Worm (Caenorhabditis elegans) whole organism, midembryonic: Measurements from ENCODE around the gene T05C7.7.
A peak's percentile ranks its signal among the peaks of the same experiment; 100 is the strongest.
"Not testable (repeated sequence)": the region's sequence is repeated elsewhere in the genome, so short reads cannot be mapped to it uniquely, and the experiment has no call there.

Source experiments
- T22C8.4 ChIP-seq: fragments of 200-800 bp; sonication (Bioruptor generic); IDR thresholded peaks from 2 replicates; pipeline ENCODE4 v1.3.6; 2022; ENCODE audit warnings: missing genetic modification characterization, missing compliant biosample characterization
- cog-1 ChIP-seq: sonication (generic microtip); optimal IDR thresholded peaks from 2 replicates; lab custom pipeline; 2016; ENCODE audit warnings: missing genetic modification characterization, missing compliant biosample characterization
- flt-1 ChIP-seq: fragments of 200-800 bp; sonication (Bioruptor generic); IDR thresholded peaks from 2 replicates; pipeline ENCODE4 v1.3.6; 2022; ENCODE audit warnings: missing genetic modification characterization, missing compliant biosample characterization
- klf-2 ChIP-seq: fragments of 200-800 bp; sonication (Bioruptor generic); conservative IDR thresholded peaks from 2 replicates; pipeline ENCODE4 v1.3.6; 2022; ENCODE audit warnings: missing genetic modification reagents, missing genetic modification characterization, missing compliant biosample characterization
- med-1 ChIP-seq: sonication (generic microtip); optimal IDR thresholded peaks from 2 replicates; lab custom pipeline; 2017; ENCODE audit warnings: missing genetic modification characterization, mild to moderate bottlenecking, missing compliant biosample characterization, antibody characterized with exemption, missing genetic modification reagents; ENCODE audit not compliant: insufficient read depth
- ref-1 ChIP-seq: fragments of 200-800 bp; sonication (Bioruptor generic); conservative IDR thresholded peaks from 2 replicates; pipeline ENCODE4 v1.3.6; 2022; ENCODE audit warnings: missing genetic modification reagents, missing genetic modification characterization, missing compliant biosample characterization
- tab-1 ChIP-seq: fragments of 200-800 bp; sonication (Bioruptor generic); IDR thresholded peaks from 2 replicates; pipeline ENCODE4 v1.3.6; 2022; ENCODE audit warnings: missing genetic modification characterization, missing compliant biosample characterization
- ztf-23 ChIP-seq: fragments of 200-800 bp; sonication (Bioruptor generic); IDR thresholded peaks from 2 replicates; pipeline ENCODE4 v1.3.6; 2022; ENCODE audit warnings: missing genetic modification reagents, missing genetic modification characterization, missing compliant biosample characterization
- ztf-29 ChIP-seq: fragments of 200-800 bp; sonication (Bioruptor generic); IDR thresholded peaks from 2 replicates; pipeline ENCODE4 v1.3.6; 2022; ENCODE audit warnings: missing genetic modification reagents, missing genetic modification characterization, missing compliant biosample characterization

T05C7.7 gene

DNA sequence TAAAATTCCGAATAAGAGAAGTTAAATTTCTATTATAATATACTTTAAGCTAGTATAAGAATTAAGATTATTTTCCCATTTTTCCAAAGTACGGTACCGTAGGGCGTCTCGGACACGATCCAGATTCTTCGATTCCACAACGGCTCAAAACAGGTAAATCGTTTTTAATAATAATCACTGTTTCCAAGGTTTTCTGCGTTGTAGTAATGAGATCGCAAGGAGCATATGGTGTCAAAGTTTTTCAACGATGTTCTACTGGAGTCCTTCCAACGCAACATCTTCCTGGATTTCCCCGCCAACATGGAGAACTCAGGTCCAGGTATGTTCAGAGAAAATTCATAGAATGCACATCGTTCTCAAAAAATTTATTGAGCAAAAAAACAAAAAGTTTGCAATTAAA lies at the start of gene T05C7.7:
T05C7.7 (plus strand) TSS at position 301 of the 400 bp plus-strand sequence.
- not testable (repeated sequence) for TF ChIP-seq klf-2 (GFP tag; lab: Robert Waterston, UW); ztf-29 (GFP tag; lab: Robert Waterston, UW); tab-1

ce11 chrIV:17273-17672 lies 44.3 kb upstream of the T05C7.7 start:
- TF ChIP-seq tab-1, result 0 out of 2 replicates have a peak, but pooled peaks have one; percentile 16

- TF ChIP-seq flt-1 (GFP tag; lab: Robert Waterston, UW) (no peak), ztf-29 (GFP tag; lab: Robert Waterston, UW) (no peak), T22C8.4 (no peak), ztf-23 (GFP tag; lab: Robert Waterston, UW) (no peak), klf-2 (GFP tag; lab: Robert Waterston, UW) (no peak), med-1 (GFP tag; lab: Kevin White, UChicago) (no peak), ref-1 (no peak), tab-1 (no peak), cog-1 (no peak)
Measured at ce11 chrIV:48780-49179, 12.8 kb upstream of the T05C7.7 start, which contains the start of gene frm-5.1. frm-5.1 (minus strand) TSS chrIV:48880.

ce11 chrIV:51219-51618 lies 10.3 kb upstream of the T05C7.7 start:
- TF ChIP-seq klf-2 (GFP tag; lab: Robert Waterston, UW), result no peak
- TF ChIP-seq flt-1 (GFP tag; lab: Robert Waterston, UW), result 0 out of 2 replicates have a peak, but pooled peaks have one; percentile 23

ce11 chrIV:53539-53938 lies 8.0 kb upstream of the T05C7.7 start, which contains the start of gene T05C7.4:
T05C7.4 (minus strand) TSS chrIV:53639.
- TF ChIP-seq klf-2 (GFP tag; lab: Robert Waterston, UW) (no peak), ztf-29 (GFP tag; lab: Robert Waterston, UW) (no peak), ref-1 (no peak), ztf-23 (GFP tag; lab: Robert Waterston, UW) (no peak), flt-1 (GFP tag; lab: Robert Waterston, UW) (no peak), T22C8.4 (no peak), med-1 (GFP tag; lab: Kevin White, UChicago) (no peak), tab-1 (no peak), cog-1 (no peak)

DNA sequence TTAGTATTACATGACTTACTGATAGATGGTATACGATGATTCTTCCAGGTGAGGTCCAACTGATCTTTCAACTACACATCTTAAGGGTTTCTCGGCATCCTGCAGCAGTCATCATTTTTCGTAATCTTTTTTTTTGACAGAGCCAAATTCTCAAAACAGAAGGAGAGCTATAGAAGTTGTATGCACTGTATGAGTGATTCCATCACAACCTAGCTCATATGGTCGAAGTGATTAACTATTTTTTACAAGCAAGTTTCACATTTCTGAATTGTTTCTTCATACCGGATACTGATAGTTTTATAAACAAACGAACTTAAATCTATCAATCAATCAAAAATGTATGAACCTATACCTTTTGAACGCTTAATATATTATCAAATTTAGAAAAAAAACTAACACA lies 2.7 kb upstream of the T05C7.7 start, which contains the start of gene T05C7.5:
T05C7.5 (minus strand) TSS at position 101 of the 400 bp plus-strand sequence.
- TF ChIP-seq flt-1 (GFP tag; lab: Robert Waterston, UW) (no peak), ztf-29 (GFP tag; lab: Robert Waterston, UW) (no peak), med-1 (GFP tag; lab: Kevin White, UChicago) (no peak), tab-1 (no peak), T22C8.4 (no peak), cog-1 (no peak), ztf-23 (GFP tag; lab: Robert Waterston, UW) (no peak), ref-1 (no peak), klf-2 (GFP tag; lab: Robert Waterston, UW) (no peak)

DNA sequence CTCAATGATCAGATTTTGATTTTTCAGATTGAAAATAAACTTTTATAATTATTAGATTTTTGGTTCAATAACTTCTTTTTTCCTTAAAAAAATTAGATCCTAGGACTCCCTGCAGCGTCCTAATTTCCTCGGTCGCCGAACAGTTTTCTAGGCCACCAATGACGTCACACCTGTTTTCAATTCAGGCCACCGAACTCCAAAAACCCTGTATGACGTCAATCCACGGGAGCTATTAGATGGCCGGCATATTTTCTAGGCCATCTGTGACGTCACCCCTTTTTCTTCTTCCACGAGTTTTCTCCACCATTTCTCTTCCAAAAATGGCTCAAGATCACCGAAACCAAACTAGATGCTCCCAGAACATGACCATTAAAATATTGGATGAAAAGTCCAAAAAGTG lies 9.7 kb downstream of the T05C7.7 start:
- TF ChIP-seq flt-1 (GFP tag; lab: Robert Waterston, UW), result no peak
- no peak for TF ChIP-seq klf-2 (GFP tag; lab: Robert Waterston, UW)
- no peak for TF ChIP-seq med-1 (GFP tag; lab: Kevin White, UChicago)
- TF ChIP-seq ztf-23 (GFP tag; lab: Robert Waterston, UW), result no peak
- TF ChIP-seq T22C8.4, result no peak
- no peak for TF ChIP-seq ztf-29 (GFP tag; lab: Robert Waterston, UW)
- no peak for TF ChIP-seq tab-1
- TF ChIP-seq cog-1, result no peak
- no peak for TF ChIP-seq ref-1

DNA sequence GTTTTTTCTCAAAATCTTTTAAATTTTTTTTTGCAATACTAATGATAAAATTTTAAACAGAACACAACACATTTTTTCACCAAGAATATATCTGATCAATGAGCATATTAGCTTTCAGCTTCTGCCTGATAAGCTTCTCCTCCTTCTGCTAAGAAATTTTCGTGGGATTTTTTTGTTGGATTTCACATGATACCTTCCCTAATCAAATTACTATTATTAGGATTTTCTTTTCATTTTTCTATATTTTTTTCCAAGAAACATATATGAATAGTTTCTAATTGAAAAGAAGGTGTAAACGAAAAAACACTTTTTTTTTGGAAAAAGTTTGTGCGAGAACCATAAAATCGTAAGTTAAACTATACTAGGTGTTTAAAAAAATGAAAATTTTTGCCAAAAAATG lies 11.6 kb downstream of the T05C7.7 start:
- TF ChIP-seq cog-1 (no peak), flt-1 (GFP tag; lab: Robert Waterston, UW) (no peak)

- TF ChIP-seq cog-1 (no peak), med-1 (GFP tag; lab: Kevin White, UChicago) (no peak), ztf-23 (GFP tag; lab: Robert Waterston, UW) (no peak), ref-1 (no peak), flt-1 (GFP tag; lab: Robert Waterston, UW) (no peak), tab-1 (no peak), klf-2 (GFP tag; lab: Robert Waterston, UW) (no peak)
Measured at ce11 chrIV:76070-76469, 14.5 kb downstream of the T05C7.7 start, which contains the start of gene T05C7.8. T05C7.8 (plus strand) TSS chrIV:76370.

ce11 chrIV:77421-77820 lies 15.9 kb downstream of the T05C7.7 start:
- TF ChIP-seq T22C8.4 (no peak), flt-1 (GFP tag; lab: Robert Waterston, UW) (no peak), ztf-29 (GFP tag; lab: Robert Waterston, UW) (no peak), ztf-23 (GFP tag; lab: Robert Waterston, UW) (no peak), klf-2 (GFP tag; lab: Robert Waterston, UW) (no peak), med-1 (GFP tag; lab: Kevin White, UChicago) (no peak), tab-1 (no peak), cog-1 (no peak)

DNA sequence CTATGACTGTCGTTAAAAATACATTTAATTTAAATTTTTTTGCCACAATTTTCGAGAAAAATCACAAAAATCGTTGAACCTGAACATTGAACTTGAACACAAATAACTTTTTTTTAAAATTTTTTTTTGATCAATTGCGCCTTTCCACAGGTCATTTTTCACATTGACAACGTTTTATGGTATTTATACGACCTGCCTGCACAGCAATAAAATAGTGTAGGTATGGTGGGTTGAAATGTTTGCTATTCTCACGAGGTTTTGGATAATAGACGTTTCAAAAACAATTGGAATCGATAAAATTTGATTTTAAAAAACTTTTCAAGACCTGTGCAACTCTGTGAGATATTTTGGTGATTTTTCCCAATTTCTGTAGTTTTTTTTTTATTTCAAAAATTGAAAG lies 16.7 kb downstream of the T05C7.7 start:
- TF ChIP-seq tab-1 (no peak), ref-1 (no peak)
